Fruit fly (Drosophila melanogaster) whole organism, prepupa: ENCODE results near the gene Jon65Ai.

Source experiments
- CG10631 ChIP-seq: fragments of 200-800 bp; sonication (Bioruptor generic); optimal IDR thresholded peaks from 2 replicates; lab custom pipeline; 2016; ENCODE audit warnings: missing biosample characterization, missing genetic modification characterization
- CG3919 ChIP-seq: fragments of 200-800 bp; sonication (Bioruptor generic); optimal IDR thresholded peaks from 3 replicates; lab custom pipeline; 2016; ENCODE audit warnings: missing biosample characterization, missing genetic modification characterization
- Eip78C ChIP-seq: fragments of 200-800 bp; sonication (Bioruptor generic); peaks from one replicate; lab custom pipeline; 2016; ENCODE audit warnings: missing biosample characterization, missing genetic modification characterization
- Eip93F ChIP-seq: fragments of 200-800 bp; sonication (Bioruptor generic); optimal IDR thresholded peaks from 2 replicates; lab custom pipeline; 2016; ENCODE audit warnings: missing biosample characterization, mild to moderate bottlenecking, missing genetic modification characterization
- cyc ChIP-seq: fragments of 200-800 bp; sonication (Bioruptor generic); optimal IDR thresholded peaks from 3 replicates; lab custom pipeline; 2016; ENCODE audit warnings: missing biosample characterization, missing genetic modification characterization
- eg ChIP-seq: fragments of 200-800 bp; sonication (Bioruptor generic); IDR thresholded peaks from 3 replicates; pipeline ENCODE4 v1.3.6; 2022; ENCODE audit warnings: missing biosample characterization, missing genetic modification characterization
- esn ChIP-seq: fragments of 200-800 bp; sonication (Bioruptor generic); optimal IDR thresholded peaks from 2 replicates; lab custom pipeline; 2016; ENCODE audit warnings: missing biosample characterization, mild to moderate bottlenecking, missing genetic modification characterization, moderate library complexity
- salr ChIP-seq, 2 experiments: fragments of 200-800 bp; sonication (Bioruptor generic); optimal IDR thresholded peaks; 3 replicates each; lab custom pipeline; 2016 to 2018; ENCODE audit warnings: missing biosample characterization in 2 of 2, missing genetic modification characterization in 2 of 2, mild to moderate bottlenecking in 1 of 2

DNA sequence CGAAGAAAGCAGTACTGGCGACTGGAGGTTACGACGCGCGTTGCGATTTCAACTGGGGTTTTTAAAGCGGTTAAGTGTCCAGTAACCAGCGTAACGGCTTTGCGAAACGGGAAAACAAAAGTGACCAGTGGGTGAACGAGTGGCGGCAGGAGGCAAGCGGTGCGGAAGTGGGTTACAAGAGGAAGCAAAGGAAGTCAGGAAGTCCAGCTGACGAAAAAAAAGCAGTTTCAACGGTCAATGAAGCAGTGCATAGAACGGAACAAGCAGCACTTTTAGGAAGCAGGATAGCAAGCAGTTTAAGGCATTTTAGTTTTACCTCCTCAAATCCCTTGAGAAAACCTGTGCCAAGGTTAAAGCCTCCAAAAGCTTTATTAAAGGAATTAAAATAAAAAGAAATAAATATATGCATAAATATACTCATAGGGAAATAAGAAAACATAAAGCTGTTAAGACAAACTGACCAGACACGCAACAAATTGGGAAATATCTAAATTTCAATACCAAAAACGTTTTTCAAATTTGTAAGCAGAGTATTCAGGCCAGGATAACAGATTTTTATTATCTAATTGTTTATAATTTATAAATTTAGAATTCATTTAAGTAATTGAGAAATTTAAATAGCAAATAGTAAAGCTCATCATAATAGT lies 4.9 kb upstream of the Jon65Ai start, which contains the start of gene CG6592:
- TF ChIP-seq Eip78C (GFP tag; lab: Kevin White, UChicago) (peak; percentile 68), eg (no peak), CG10631 (GFP tag; lab: Kevin White, UChicago) (no peak), cyc (GFP tag; lab: Kevin White, UChicago) (no peak), Eip93F (GFP tag; lab: Kevin White, UChicago) (no peak), esn (GFP tag; lab: Kevin White, UChicago) (peak; percentile 23), salr (GFP tag; optimal IDR thresholded peaks at IDR 0.05; lab: Kevin White, UChicago) (peak in 1 of 2 experiments; percentile 46), CG3919 (GFP tag; lab: Kevin White, UChicago) (peak; percentile 21)
